Fruit fly (Drosophila melanogaster) whole organism, adult: ENCODE measurements around the gene CG13285.

Experiments used
- CG11617 ChIP-seq: fragments of 200-800 bp; sonication (Bioruptor generic); optimal IDR thresholded peaks from 2 replicates; lab custom pipeline; 2017; ENCODE audit warnings: mild to moderate bottlenecking, missing biosample characterization, missing genetic modification reagents, missing genetic modification characterization
- CG12768 ChIP-seq: fragments of 200-800 bp; sonication (Bioruptor generic); optimal IDR thresholded peaks from 2 replicates; lab custom pipeline; 2017; ENCODE audit warnings: missing biosample characterization, missing genetic modification characterization, mild to moderate bottlenecking, moderate library complexity, missing genetic modification reagents
- CG14711 ChIP-seq: fragments of 200-800 bp; sonication (Bioruptor generic); optimal IDR thresholded peaks from 2 replicates; lab custom pipeline; 2018; ENCODE audit warnings: missing biosample characterization, mild to moderate bottlenecking, missing genetic modification characterization, moderate library complexity
- CG1620 ChIP-seq: fragments of 200-800 bp; sonication (Bioruptor generic); optimal IDR thresholded peaks from 2 replicates; lab custom pipeline; 2016; ENCODE audit warnings: missing biosample characterization, missing genetic modification characterization
- CG33017 ChIP-seq: fragments of 200-800 bp; sonication (Bioruptor generic); optimal IDR thresholded peaks from 2 replicates; lab custom pipeline; 2018; ENCODE audit warnings: missing biosample characterization, mild to moderate bottlenecking, missing genetic modification characterization, moderate library complexity
- CG5204 ChIP-seq: fragments of 200-800 bp; sonication (Bioruptor generic); optimal IDR thresholded peaks from 2 replicates; lab custom pipeline; 2016; ENCODE audit warnings: missing biosample characterization, missing genetic modification characterization
- CG7045 ChIP-seq: fragments of 200-800 bp; sonication (Bioruptor generic); optimal IDR thresholded peaks from 2 replicates; lab custom pipeline; 2017; ENCODE audit warnings: missing biosample characterization, mild to moderate bottlenecking, missing genetic modification characterization
- CG7101 ChIP-seq: fragments of 200-800 bp; sonication (Bioruptor generic); optimal IDR thresholded peaks from 2 replicates; lab custom pipeline; 2018; ENCODE audit warnings: missing biosample characterization, mild to moderate bottlenecking, missing genetic modification characterization, moderate library complexity
- Clk ChIP-seq: fragments of 200-800 bp; sonication (Bioruptor generic); optimal IDR thresholded peaks from 2 replicates; lab custom pipeline; 2017; ENCODE audit warnings: missing biosample characterization, missing genetic modification characterization
- Crg-1 ChIP-seq: fragments of 200-800 bp; sonication (Bioruptor generic); optimal IDR thresholded peaks from 2 replicates; lab custom pipeline; 2016; ENCODE audit warnings: missing biosample characterization, missing genetic modification characterization
- Hr96 ChIP-seq: fragments of 200-800 bp; sonication (Bioruptor generic); optimal IDR thresholded peaks from 2 replicates; lab custom pipeline; 2016; ENCODE audit warnings: missing biosample characterization, missing genetic modification characterization
- Mnt ChIP-seq: fragments of 200-800 bp; sonication (Bioruptor generic); optimal IDR thresholded peaks from 2 replicates; lab custom pipeline; 2016; ENCODE audit warnings: missing biosample characterization, mild to moderate bottlenecking, missing genetic modification characterization
- bab1 ChIP-seq: fragments of 200-800 bp; sonication (Bioruptor generic); optimal IDR thresholded peaks from 3 replicates; lab custom pipeline; 2019; ENCODE audit warnings: missing biosample characterization, mild to moderate bottlenecking, missing genetic modification characterization, moderate library complexity
- cic ChIP-seq: fragments of 200-800 bp; sonication (Bioruptor generic); optimal IDR thresholded peaks from 2 replicates; lab custom pipeline; 2017; ENCODE audit warnings: missing biosample characterization, mild to moderate bottlenecking, missing genetic modification characterization, moderate library complexity
- cnc ChIP-seq, 2 experiments: fragments of >200 bp; optimal IDR thresholded peaks; 2 replicates each; lab custom pipeline; 2017
- kay ChIP-seq: fragments of 200-800 bp; sonication (Bioruptor generic); peaks from one replicate; lab custom pipeline; 2016; ENCODE audit warnings: missing biosample characterization, missing genetic modification characterization, borderline replicate concordance
- ovo ChIP-seq: fragments of 200-800 bp; sonication (Bioruptor generic); optimal IDR thresholded peaks from 2 replicates; lab custom pipeline; 2016; ENCODE audit warnings: missing biosample characterization, missing genetic modification characterization
- pad ChIP-seq: fragments of 200-800 bp; sonication (Bioruptor generic); optimal IDR thresholded peaks from 3 replicates; lab custom pipeline; 2017; ENCODE audit warnings: missing biosample characterization, missing genetic modification characterization, mild to moderate bottlenecking, moderate library complexity, missing genetic modification reagents
- tj ChIP-seq: fragments of 200-800 bp; sonication (Bioruptor generic); optimal IDR thresholded peaks from 3 replicates; lab custom pipeline; 2017; ENCODE audit warnings: missing biosample characterization, mild to moderate bottlenecking, missing genetic modification characterization, moderate library complexity
- toe ChIP-seq: fragments of 200-800 bp; sonication (Bioruptor generic); optimal IDR thresholded peaks from 2 replicates; lab custom pipeline; 2016; ENCODE audit warnings: missing biosample characterization, missing genetic modification characterization

Gene CG13285

dm6 chr3L:5535659-5536058 is at the start of gene CG13285:
Gene CG13285, minus strand, starts transcription at chr3L:5535759.
- no peak for TF ChIP-seq toe (GFP tag; lab: Kevin White, UChicago)
- no peak for TF ChIP-seq CG14711 (tag; lab: Kevin White, UChicago)
- TF ChIP-seq CG11617 (GFP tag; lab: Kevin White, UChicago) = no peak
- no peak for TF ChIP-seq kay (GFP tag; lab: Kevin White, UChicago)
- TF ChIP-seq Hr96 (GFP tag; lab: Kevin White, UChicago) = no peak
- TF ChIP-seq CG7101 (tag; lab: Kevin White, UChicago) = no peak
- TF ChIP-seq ovo = no peak

- TF ChIP-seq CG12768 (GFP tag; lab: Kevin White, UChicago) = peak; percentile 69
- TF ChIP-seq CG7101 (tag; lab: Kevin White, UChicago) = peak; percentile 77
- TF ChIP-seq pad = peak; percentile 63
- peak; percentile 53 for TF ChIP-seq CG33017 (tag; lab: Kevin White, UChicago)
- peak; percentile 51 for TF ChIP-seq CG11617 (GFP tag; lab: Kevin White, UChicago)
- peak; percentile 67 for TF ChIP-seq ovo
- no peak for TF ChIP-seq cic
- peak; percentile 85 for TF ChIP-seq bab1 (GFP tag; lab: Kevin White, UChicago)
- peak; percentile 67 for TF ChIP-seq Mnt
- no peak for TF ChIP-seq kay (GFP tag; lab: Kevin White, UChicago)
- TF ChIP-seq CG1620 (GFP tag; lab: Kevin White, UChicago) = peak; percentile 82
- peak; percentile 91 for TF ChIP-seq toe (GFP tag; lab: Kevin White, UChicago)
- peak; percentile 75 for TF ChIP-seq CG14711 (tag; lab: Kevin White, UChicago)
- TF ChIP-seq Clk (GFP tag; lab: Kevin White, UChicago) = peak; percentile 71
- TF ChIP-seq Hr96 (GFP tag; lab: Kevin White, UChicago) = peak; percentile 79
- TF ChIP-seq CG7045 = peak; percentile 75
- peak; percentile 67 for TF ChIP-seq Crg-1 (GFP tag; lab: Kevin White, UChicago)
- peak; percentile 83 for TF ChIP-seq CG5204 (GFP tag; lab: Kevin White, UChicago)
- TF ChIP-seq cnc (optimal IDR thresholded peaks at IDR 0.05; lab: Kevin White, UChicago) = no peak
- TF ChIP-seq tj (GFP tag; lab: Kevin White, UChicago) = peak; percentile 47
Observed at dm6 chr3L:5583295-5583707, 47.7 kb upstream of the CG13285 start.

DNA sequence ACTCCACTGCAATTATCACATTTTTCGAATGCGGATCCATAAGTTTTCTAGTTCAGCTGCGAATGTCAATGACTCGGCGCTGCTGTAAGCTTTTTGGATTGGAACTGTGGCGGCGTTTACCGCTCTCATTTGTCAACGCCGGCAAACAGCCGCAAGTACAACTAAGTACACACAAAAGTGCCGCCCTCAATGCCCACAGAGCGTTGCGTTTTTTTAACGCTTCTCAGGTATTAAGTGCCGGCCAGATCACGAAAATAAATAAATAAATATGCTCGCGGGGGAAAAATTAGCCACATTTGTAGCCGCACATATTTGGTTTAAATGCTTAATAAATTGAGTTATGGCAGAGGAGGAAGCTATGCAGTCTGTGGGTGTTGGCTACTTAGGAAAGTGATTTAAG is 46.0 kb upstream of the CG13285 start:
- no peak for TF ChIP-seq CG1620 (GFP tag; lab: Kevin White, UChicago)
- TF ChIP-seq CG5204 (GFP tag; lab: Kevin White, UChicago) = no peak
- TF ChIP-seq toe (GFP tag; lab: Kevin White, UChicago) = no peak
- no peak for TF ChIP-seq CG12768 (GFP tag; lab: Kevin White, UChicago)
- no peak for TF ChIP-seq Clk (GFP tag; lab: Kevin White, UChicago)
- no peak for TF ChIP-seq cic
- TF ChIP-seq CG11617 (GFP tag; lab: Kevin White, UChicago) = no peak
- no peak for TF ChIP-seq CG14711 (tag; lab: Kevin White, UChicago)
- no peak for TF ChIP-seq bab1 (GFP tag; lab: Kevin White, UChicago)
- no peak for TF ChIP-seq pad
- no peak for TF ChIP-seq CG7045
- TF ChIP-seq kay (GFP tag; lab: Kevin White, UChicago) = no peak
- TF ChIP-seq Crg-1 (GFP tag; lab: Kevin White, UChicago) = no peak
- no peak for TF ChIP-seq ovo

DNA sequence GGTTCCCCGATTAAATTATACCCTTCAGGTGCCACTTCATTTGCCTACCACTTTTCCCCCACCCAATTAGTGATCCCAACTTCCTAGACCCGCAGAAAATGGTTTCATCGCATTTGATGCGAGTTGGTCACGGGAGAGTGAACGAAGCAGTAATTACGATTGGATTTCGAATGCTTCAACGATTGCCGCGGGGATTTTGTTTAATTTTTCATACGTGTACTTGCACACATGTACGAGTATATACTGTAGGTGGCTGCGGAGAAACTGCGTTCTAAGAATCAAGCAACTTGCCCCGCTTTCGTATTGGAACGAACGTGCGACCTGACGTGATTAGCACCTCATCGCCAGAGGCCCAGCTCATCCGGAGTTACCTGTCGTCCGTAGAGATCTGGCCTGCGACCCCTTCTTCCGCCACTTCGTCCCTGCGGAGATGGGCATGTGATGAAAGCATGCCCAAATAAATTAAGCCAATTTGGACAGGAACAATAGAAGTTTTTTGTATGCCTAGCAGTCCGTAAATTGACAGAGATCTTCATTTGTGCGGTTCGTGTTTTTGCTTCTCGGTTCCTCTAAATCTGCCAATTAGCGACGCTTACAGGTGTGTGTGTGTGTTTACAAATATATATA is 45.0 kb upstream of the CG13285 start:
- peak; percentile 22 for TF ChIP-seq kay (GFP tag; lab: Kevin White, UChicago)
- no peak for TF ChIP-seq CG7101 (tag; lab: Kevin White, UChicago)

dm6 chr3L:5579762-5580161 is 44.2 kb upstream of the CG13285 start:
- TF ChIP-seq CG1620 (GFP tag; lab: Kevin White, UChicago) = no peak
- TF ChIP-seq cnc (optimal IDR thresholded peaks at IDR 0.05; lab: Kevin White, UChicago) = no peak
- no peak for TF ChIP-seq ovo
- TF ChIP-seq cic = no peak
- TF ChIP-seq Mnt = no peak
- TF ChIP-seq CG5204 (GFP tag; lab: Kevin White, UChicago) = no peak
- no peak for TF ChIP-seq pad
- no peak for TF ChIP-seq CG14711 (tag; lab: Kevin White, UChicago)
- no peak for TF ChIP-seq Hr96 (GFP tag; lab: Kevin White, UChicago)
- no peak for TF ChIP-seq CG7045
- TF ChIP-seq bab1 (GFP tag; lab: Kevin White, UChicago) = no peak
- TF ChIP-seq kay (GFP tag; lab: Kevin White, UChicago) = no peak

DNA sequence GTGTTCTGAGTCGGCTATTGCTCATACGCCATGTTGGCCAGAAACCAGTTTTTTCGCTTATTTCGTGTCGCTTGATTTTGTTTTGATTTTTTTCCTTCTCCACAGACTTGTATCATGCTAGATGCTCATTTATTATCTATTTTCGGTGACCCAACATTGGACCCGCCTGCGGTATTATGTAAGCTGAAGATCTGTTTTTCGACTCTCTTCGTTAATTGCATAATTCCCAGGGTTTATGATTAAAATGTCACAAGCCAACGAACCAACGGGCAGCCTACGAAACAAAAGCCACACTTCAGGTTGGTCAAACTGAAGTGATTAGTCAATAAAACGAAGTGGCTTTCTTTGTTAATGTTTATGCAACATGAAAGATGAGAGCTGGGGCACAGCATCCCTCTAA is 43.0 kb upstream of the CG13285 start:
- TF ChIP-seq CG7045 (no peak), CG14711 (tag; lab: Kevin White, UChicago) (no peak), CG33017 (tag; lab: Kevin White, UChicago) (no peak)
